Fruit fly (Drosophila melanogaster) whole organism, embryonic: ENCODE results near the gene Nagk.

Experiments
- BEAF-32 ChIP-seq: fragments of 200-800 bp; sonication (Bioruptor generic); optimal IDR thresholded peaks from 3 replicates; lab custom pipeline; 2017; ENCODE audit warnings: missing biosample characterization, missing genetic modification characterization, mild to moderate bottlenecking, moderate library complexity, missing genetic modification reagents
- BtbVII ChIP-seq: fragments of 200-800 bp; sonication (Bioruptor generic); optimal IDR thresholded peaks from 3 replicates; lab custom pipeline; 2017; ENCODE audit warnings: missing biosample characterization, mild to moderate bottlenecking, missing genetic modification characterization
- CG13424 ChIP-seq: fragments of 200-800 bp; sonication (Bioruptor generic); optimal IDR thresholded peaks from 2 replicates; lab custom pipeline; 2019; ENCODE audit warnings: missing biosample characterization, mild to moderate bottlenecking, missing genetic modification characterization, moderate library complexity
- CG15514 ChIP-seq: fragments of 200-800 bp; sonication (Bioruptor generic); optimal IDR thresholded peaks from 3 replicates; lab custom pipeline; 2017; ENCODE audit warnings: missing biosample characterization, missing genetic modification characterization, mild to moderate bottlenecking, moderate library complexity, missing genetic modification reagents
- CG2712 ChIP-seq: fragments of 200-800 bp; optimal IDR thresholded peaks from 3 replicates; lab custom pipeline; 2019; ENCODE audit warnings: missing biosample characterization, mild to moderate bottlenecking, missing genetic modification characterization, moderate library complexity
- CG3726 ChIP-seq: fragments of 200-800 bp; sonication (Bioruptor generic); IDR thresholded peaks from 3 replicates; pipeline ENCODE4, ENCODE4 v1.3.6; 2022; ENCODE audit warnings: missing biosample characterization, missing genetic modification characterization
- CG4404 ChIP-seq: fragments of 200-800 bp; sonication (Bioruptor generic); IDR thresholded peaks from 2 replicates; pipeline ENCODE4 v1.3.6; 2022; ENCODE audit warnings: missing biosample characterization, missing genetic modification characterization
- CG7745 ChIP-seq: fragments of 200-800 bp; sonication (Bioruptor generic); optimal IDR thresholded peaks from 2 replicates; lab custom pipeline; 2018; ENCODE audit warnings: missing biosample characterization, mild to moderate bottlenecking, missing genetic modification characterization, moderate library complexity
- Ets65A ChIP-seq: fragments of 200-800 bp; sonication (Bioruptor generic); peaks from one replicate; lab custom pipeline; 2016; ENCODE audit warnings: missing biosample characterization, missing genetic modification characterization
- bsh ChIP-seq, 2 experiments: fragments of 200-800 bp; sonication (Bioruptor generic); optimal IDR thresholded peaks; 2 replicates each; lab custom pipeline; 2017 to 2018; ENCODE audit warnings: mild to moderate bottlenecking in 2 of 2, missing biosample characterization in 2 of 2, missing genetic modification characterization in 2 of 2, moderate library complexity in 1 of 2
- sens ChIP-seq: fragments of 200-800 bp; sonication (Bioruptor generic); peaks from one replicate; lab custom pipeline; 2016; ENCODE audit warnings: missing biosample characterization, missing genetic modification characterization

- TF ChIP-seq CG7745 (tag; lab: Kevin White, UChicago) (no peak), CG2712 (tag; lab: Kevin White, UChicago) (no peak), CG3726 (GFP tag; lab: Robert Waterston, UW) (no peak), sens (GFP tag; lab: Kevin White, UChicago) (peak; percentile 62), CG4404 (no peak), bsh (GFP tag; optimal IDR thresholded peaks at IDR 0.05; lab: Kevin White, UChicago) (no peak), Ets65A (GFP tag; lab: Kevin White, UChicago) (no peak), BtbVII (GFP tag; lab: Kevin White, UChicago) (no peak), CG13424 (tag; lab: Kevin White, UChicago) (no peak), BEAF-32 (peak; percentile 38), CG15514 (GFP tag; lab: Kevin White, UChicago) (peak; percentile 50)
Measured at dm6 chr3R:15367477-15367876, 24.4 kb upstream of the Nagk start, which contains the start of gene CG34404.
